Worm (Caenorhabditis elegans) whole organism, mixed stage, embryonic: ENCODE results near the gene rab-18.

ENCODE experiments used
- M03D4.4 ChIP-seq: sonication (generic microtip); optimal IDR thresholded peaks from 2 replicates; lab custom pipeline; 2017; ENCODE audit warnings: mild to moderate bottlenecking, missing genetic modification characterization, missing compliant biosample characterization
- bed-3 ChIP-seq: fragments of 200-800 bp; sonication (Bioruptor generic); optimal IDR thresholded peaks from 3 replicates; lab custom pipeline; 2018; ENCODE audit warnings: mild to moderate bottlenecking, missing genetic modification characterization, moderate library complexity, missing compliant biosample characterization
- blmp-1 ChIP-seq: fragments of 150-350 bp; optimal IDR thresholded peaks from 2 replicates; lab custom pipeline; 2014; ENCODE audit warnings: missing biosample characterization, missing genetic modification characterization
- ceh-39 ChIP-seq: fragments of 150-350 bp; optimal IDR thresholded peaks from 2 replicates; lab custom pipeline; 2014; ENCODE audit warnings: missing biosample characterization, missing genetic modification characterization
- ceh-43 ChIP-seq: fragments of 200-800 bp; sonication (Bioruptor generic); optimal IDR thresholded peaks from 2 replicates; lab custom pipeline; 2018; ENCODE audit warnings: mild to moderate bottlenecking, missing genetic modification characterization, moderate library complexity, missing compliant biosample characterization
- ceh-83 ChIP-seq: fragments of 200-800 bp; sonication (Bioruptor generic); optimal IDR thresholded peaks from 2 replicates; lab custom pipeline; 2018; ENCODE audit warnings: mild to moderate bottlenecking, missing genetic modification characterization, missing compliant biosample characterization
- ces-1 ChIP-seq: fragments of 150-350 bp; optimal IDR thresholded peaks from 2 replicates; lab custom pipeline; 2014; ENCODE audit warnings: missing biosample characterization, missing genetic modification reagents, missing genetic modification characterization
- cnd-1 ChIP-seq: fragments of 200-800 bp; sonication (Bioruptor generic); optimal IDR thresholded peaks from 2 replicates; lab custom pipeline; 2018; ENCODE audit warnings: mild to moderate bottlenecking, missing genetic modification characterization, missing compliant biosample characterization
- drap-1 ChIP-seq: fragments of 200-800 bp; sonication (Bioruptor generic); optimal IDR thresholded peaks from 3 replicates; lab custom pipeline; 2018; ENCODE audit warnings: mild to moderate bottlenecking, missing genetic modification characterization, missing compliant biosample characterization
- elt-1 ChIP-seq: sonication (generic microtip); optimal IDR thresholded peaks from 2 replicates; lab custom pipeline; 2017; ENCODE audit warnings: missing genetic modification characterization, mild to moderate bottlenecking, missing compliant biosample characterization, antibody characterized with exemption, moderate library complexity, borderline replicate concordance; ENCODE audit not compliant: insufficient read depth
- elt-3 ChIP-seq: fragments of 150-350 bp; optimal IDR thresholded peaks from 2 replicates; lab custom pipeline; 2014; ENCODE audit warnings: missing biosample characterization, missing genetic modification characterization
- flh-1 ChIP-seq: fragments of 200-800 bp; sonication (Bioruptor generic); optimal IDR thresholded peaks from 2 replicates; lab custom pipeline; 2018; ENCODE audit warnings: mild to moderate bottlenecking, missing genetic modification characterization, moderate library complexity, missing compliant biosample characterization
- ham-2 ChIP-seq: fragments of 200-800 bp; sonication (Bioruptor generic); optimal IDR thresholded peaks from 2 replicates; lab custom pipeline; 2018; ENCODE audit warnings: mild to moderate bottlenecking, missing genetic modification characterization, missing compliant biosample characterization
- hlh-1 ChIP-seq: fragments of 150-350 bp; optimal IDR thresholded peaks from 2 replicates; lab custom pipeline; 2014; ENCODE audit warnings: missing biosample characterization, missing genetic modification reagents, missing genetic modification characterization
- lin-13 ChIP-seq: fragments of 150-350 bp; optimal IDR thresholded peaks from 2 replicates; lab custom pipeline; 2014; ENCODE audit warnings: missing biosample characterization, missing genetic modification characterization
- lin-32 ChIP-seq: fragments of 200-800 bp; sonication (Bioruptor generic); optimal IDR thresholded peaks from 2 replicates; lab custom pipeline; 2018; ENCODE audit warnings: mild to moderate bottlenecking, missing genetic modification characterization, missing compliant biosample characterization
- lsy-2 ChIP-seq: fragments of 150-350 bp; optimal IDR thresholded peaks from 2 replicates; lab custom pipeline; 2014; ENCODE audit warnings: missing biosample characterization, missing genetic modification characterization
- mab-5 ChIP-seq: fragments of 150-350 bp; optimal IDR thresholded peaks from 2 replicates; lab custom pipeline; 2014; ENCODE audit warnings: missing biosample characterization, missing genetic modification characterization
- mep-1 ChIP-seq: fragments of 150-350 bp; optimal IDR thresholded peaks from 2 replicates; lab custom pipeline; 2017; ENCODE audit warnings: missing biosample characterization, missing genetic modification reagents, missing genetic modification characterization, inconsistent platforms
- mls-2 ChIP-seq: sonication (generic microtip); optimal IDR thresholded peaks from 2 replicates; lab custom pipeline; 2016; ENCODE audit warnings: mild to moderate bottlenecking, missing genetic modification characterization, moderate library complexity, missing compliant biosample characterization
- nhr-12 ChIP-seq: fragments of 150-350 bp; optimal IDR thresholded peaks from 2 replicates; lab custom pipeline; 2014; ENCODE audit warnings: missing biosample characterization, missing genetic modification characterization
- nhr-2 ChIP-seq: fragments of 150-350 bp; optimal IDR thresholded peaks from 2 replicates; lab custom pipeline; 2014; ENCODE audit warnings: missing biosample characterization, missing genetic modification characterization
- nhr-237 ChIP-seq: fragments of 150-350 bp; optimal IDR thresholded peaks from 2 replicates; lab custom pipeline; 2014; ENCODE audit warnings: missing biosample characterization, missing genetic modification characterization
- nhr-76 ChIP-seq: sonication (generic microtip); optimal IDR thresholded peaks from 2 replicates; lab custom pipeline; 2017; ENCODE audit warnings: missing biosample characterization, missing genetic modification characterization
- pha-4 ChIP-seq: fragments of 150-350 bp; optimal IDR thresholded peaks from 2 replicates; lab custom pipeline; 2018; ENCODE audit warnings: missing biosample characterization, missing genetic modification reagents, missing genetic modification characterization
- sem-2 ChIP-seq: fragments of 200-800 bp; sonication (Bioruptor generic); optimal IDR thresholded peaks from 2 replicates; lab custom pipeline; 2018; ENCODE audit warnings: mild to moderate bottlenecking, missing genetic modification characterization, missing compliant biosample characterization
- snpc-4 ChIP-seq: fragments of 150-350 bp; optimal IDR thresholded peaks from 2 replicates; lab custom pipeline; 2014; ENCODE audit warnings: missing biosample characterization, missing genetic modification characterization
- sptf-1 ChIP-seq: sonication (generic microtip); optimal IDR thresholded peaks from 2 replicates; lab custom pipeline; 2017; ENCODE audit warnings: mild to moderate bottlenecking, missing genetic modification characterization, moderate library complexity, missing compliant biosample characterization
- tbx-8 ChIP-seq: fragments of 200-800 bp; sonication (Bioruptor generic); optimal IDR thresholded peaks from 2 replicates; lab custom pipeline; 2018; ENCODE audit warnings: mild to moderate bottlenecking, missing genetic modification characterization, moderate library complexity, missing compliant biosample characterization
- unc-120 ChIP-seq: sonication (generic microtip); optimal IDR thresholded peaks from 2 replicates; lab custom pipeline; 2017; ENCODE audit warnings: missing genetic modification characterization, missing compliant biosample characterization; ENCODE audit not compliant: poor library complexity, severe bottlenecking
- unc-39 ChIP-seq: fragments of 150-350 bp; optimal IDR thresholded peaks from 2 replicates; lab custom pipeline; 2014; ENCODE audit warnings: missing biosample characterization, missing genetic modification characterization
- unc-62 ChIP-seq: fragments of 150-350 bp; optimal IDR thresholded peaks from 2 replicates; lab custom pipeline; 2014; ENCODE audit warnings: missing biosample characterization, missing genetic modification reagents, missing genetic modification characterization
- ztf-11 ChIP-seq: fragments of 150-350 bp; optimal IDR thresholded peaks from 2 replicates; lab custom pipeline; 2014; ENCODE audit warnings: missing biosample characterization, missing genetic modification characterization

rab-18 gene

ce11 chrIII:1053067-1053466, 27.5 kb downstream of the rab-18 start, which contains the start of gene fbxo-11.2:
fbxo-11.2 (minus strand) TSS chrIII:1053242.
- TF ChIP-seq nhr-76 (tag; lab: Kevin White, UChicago) (no peak), nhr-237 (tag; lab: Kevin White, UChicago) (no peak), snpc-4 (tag; lab: Kevin White, UChicago) (no peak), flh-1 (GFP tag; lab: Kevin White, UChicago) (no peak), ceh-39 (tag; lab: Kevin White, UChicago) (no peak), lin-13 (tag; lab: Kevin White, UChicago) (no peak), drap-1 (no peak), bed-3 (no peak), ztf-11 (tag; lab: Kevin White, UChicago) (no peak), sem-2 (GFP tag; lab: Kevin White, UChicago) (no peak), unc-62 (GFP tag; lab: Kevin White, UChicago) (no peak), ceh-43 (GFP tag; lab: Kevin White, UChicago) (no peak), sptf-1 (tag; lab: Kevin White, UChicago) (peak; percentile 13), mls-2 (no peak), M03D4.4 (tag; lab: Kevin White, UChicago) (peak; percentile 24), ham-2 (peak; percentile 95), elt-1 (tag; lab: Kevin White, UChicago) (no peak), elt-3 (no peak), tbx-8 (GFP tag; lab: Kevin White, UChicago) (peak; percentile 16), blmp-1 (tag; lab: Kevin White, UChicago) (no peak), lin-32 (GFP tag; lab: Kevin White, UChicago) (no peak), mep-1 (tag; lab: Kevin White, UChicago) (no peak), nhr-12 (tag; lab: Kevin White, UChicago) (no peak), unc-120 (tag; lab: Kevin White, UChicago) (no peak), ces-1 (no peak), pha-4 (tag; lab: Kevin White, UChicago) (no peak), nhr-2 (no peak), cnd-1 (peak; percentile 41), hlh-1 (tag; lab: Kevin White, UChicago) (no peak), mab-5 (tag; lab: Kevin White, UChicago) (no peak), lsy-2 (tag; lab: Kevin White, UChicago) (no peak), unc-39 (tag; lab: Kevin White, UChicago) (no peak)

ce11 chrIII:1052291-1052690, 28.3 kb downstream of the rab-18 start:
- TF ChIP-seq M03D4.4 (tag; lab: Kevin White, UChicago) (no peak), ham-2 (peak; percentile 31)
- TF ChIP-seq, all 35 proteins: peak for 1

ce11 chrIII:1051877-1052276, 28.7 kb downstream of the rab-18 start:
- peak; percentile 16 for TF ChIP-seq sem-2 (GFP tag; lab: Kevin White, UChicago)
- TF ChIP-seq unc-120 (tag; lab: Kevin White, UChicago), result no peak

ce11 chrIII:1043790-1044189, 36.8 kb downstream of the rab-18 start:
- TF ChIP-seq mep-1 (tag; lab: Kevin White, UChicago), result no peak
- TF ChIP-seq unc-62 (GFP tag; lab: Kevin White, UChicago), result no peak
- no peak for TF ChIP-seq nhr-237 (tag; lab: Kevin White, UChicago)
- no peak for TF ChIP-seq nhr-2
- TF ChIP-seq lin-32 (GFP tag; lab: Kevin White, UChicago), result no peak
- TF ChIP-seq pha-4 (tag; lab: Kevin White, UChicago), result no peak
- TF ChIP-seq lin-13 (tag; lab: Kevin White, UChicago), result no peak
- TF ChIP-seq unc-120 (tag; lab: Kevin White, UChicago), result no peak
- no peak for TF ChIP-seq drap-1
- TF ChIP-seq unc-39 (tag; lab: Kevin White, UChicago), result no peak
- no peak for TF ChIP-seq blmp-1 (tag; lab: Kevin White, UChicago)
- TF ChIP-seq ceh-83 (GFP tag; lab: Kevin White, UChicago), result no peak
- no peak for TF ChIP-seq ces-1
